Worm (Caenorhabditis elegans) whole organism, young adult: Measurements from ENCODE around the gene F36H5.4.

Source experiments
- B0019.2 ChIP-seq: fragments of 200-800 bp; sonication (Bioruptor generic); conservative IDR thresholded peaks from 2 replicates; pipeline ENCODE4 v1.3.6; 2022; ENCODE audit warnings: missing genetic modification reagents, missing genetic modification characterization, missing compliant biosample characterization
- B0035.1 ChIP-seq: sonication (generic microtip); optimal IDR thresholded peaks from 2 replicates; lab custom pipeline; 2016; ENCODE audit warnings: missing genetic modification characterization, mild to moderate bottlenecking, missing compliant biosample characterization, missing genotype, missing genetic modification reagents
- B0261.1 ChIP-seq: sonication (generic microtip); optimal IDR thresholded peaks from 2 replicates; lab custom pipeline; 2016; ENCODE audit warnings: mild to moderate bottlenecking, missing genetic modification characterization, moderate library complexity, missing compliant biosample characterization
- C17E4.6 ChIP-seq: fragments of 200-800 bp; sonication (Bioruptor generic); IDR thresholded peaks from 2 replicates; pipeline ENCODE4 v1.3.6; 2022; ENCODE audit warnings: missing genetic modification reagents, missing genetic modification characterization, missing compliant biosample characterization
- F10E7.11 ChIP-seq: sonication (generic microtip); optimal IDR thresholded peaks from 2 replicates; lab custom pipeline; 2017; ENCODE audit warnings: mild to moderate bottlenecking, missing genetic modification characterization, moderate library complexity, missing compliant biosample characterization
- F22D6.2 ChIP-seq: sonication (generic microtip); optimal IDR thresholded peaks from 2 replicates; lab custom pipeline; 2016; ENCODE audit warnings: mild to moderate bottlenecking, missing genetic modification characterization, missing compliant biosample characterization
- F23B12.7 ChIP-seq: sonication (generic microtip); optimal IDR thresholded peaks from 2 replicates; lab custom pipeline; 2017; ENCODE audit warnings: missing genetic modification characterization, mild to moderate bottlenecking, missing compliant biosample characterization, antibody characterized with exemption, moderate library complexity; ENCODE audit not compliant: insufficient read depth
- Y53G8AR.9 ChIP-seq: fragments of 200-800 bp; sonication (Bioruptor generic); conservative IDR thresholded peaks from 2 replicates; pipeline ENCODE4 v1.3.6; 2022; ENCODE audit warnings: missing genetic modification reagents, missing genetic modification characterization, missing compliant biosample characterization
- ZK185.1 ChIP-seq: sonication (generic microtip); optimal IDR thresholded peaks from 2 replicates; lab custom pipeline; 2016; ENCODE audit warnings: mild to moderate bottlenecking, missing genetic modification characterization, missing compliant biosample characterization; ENCODE audit not compliant: poor library complexity, severe bottlenecking
- ama-1 ChIP-seq, 3 experiments: fragments of 150-350 bp in 1 of 3; sonication (generic microtip) in 2 of 3; optimal IDR thresholded peaks; 2 replicates each; lab custom pipeline; 2014 to 2018; ENCODE audit warnings: missing biosample characterization in 2 of 3, missing genetic modification characterization in 2 of 3, missing genetic modification reagents in 2 of 3
- aptf-2 ChIP-seq: fragments of 200-800 bp; sonication (Bioruptor generic); conservative IDR thresholded peaks from 2 replicates; pipeline ENCODE4 v1.3.6; 2022; ENCODE audit warnings: missing genetic modification reagents, missing genetic modification characterization, missing compliant biosample characterization
- aptf-3 ChIP-seq: fragments of 200-800 bp; sonication (Bioruptor generic); IDR thresholded peaks from 2 replicates; pipeline ENCODE4 v1.3.6; 2022; ENCODE audit warnings: missing genetic modification characterization, missing compliant biosample characterization
- atf-7 ChIP-seq: sonication (generic microtip); optimal IDR thresholded peaks from 2 replicates; lab custom pipeline; 2017; ENCODE audit warnings: mild to moderate bottlenecking, missing genetic modification characterization, missing compliant biosample characterization
- athp-1 ChIP-seq: sonication (generic microtip); optimal IDR thresholded peaks from 2 replicates; lab custom pipeline; 2017; ENCODE audit warnings: mild to moderate bottlenecking, missing genetic modification characterization, missing compliant biosample characterization
- attf-3 ChIP-seq: fragments of 200-800 bp; sonication (Bioruptor generic); conservative IDR thresholded peaks from 2 replicates; pipeline ENCODE4 v1.3.6; 2022; ENCODE audit warnings: missing genetic modification reagents, missing genetic modification characterization, missing compliant biosample characterization
- attf-5 ChIP-seq: fragments of 200-800 bp; sonication (Bioruptor generic); optimal IDR thresholded peaks from 2 replicates; lab custom pipeline; 2018; ENCODE audit warnings: mild to moderate bottlenecking, missing genetic modification characterization, missing compliant biosample characterization
- attf-6 ChIP-seq: fragments of 200-800 bp; sonication (Bioruptor generic); IDR thresholded peaks from 2 replicates; pipeline ENCODE4 v1.3.6; 2022; ENCODE audit warnings: missing genetic modification reagents, missing genetic modification characterization, missing compliant biosample characterization
- ccch-3 ChIP-seq: fragments of 200-800 bp; sonication (Bioruptor generic); optimal IDR thresholded peaks from 2 replicates; lab custom pipeline; 2018; ENCODE audit warnings: mild to moderate bottlenecking, missing genetic modification characterization, missing compliant biosample characterization
- cebp-1 ChIP-seq, 2 experiments: fragments of 200-800 bp in 1 of 2; sonication (Bioruptor generic) in 1 of 2; sonication (generic microtip) in 1 of 2; IDR thresholded peaks in 1 of 2; optimal IDR thresholded peaks in 1 of 2; 2 replicates each; pipeline versions ENCODE4 v1.3.6 to Lab custom; 2017 to 2022; ENCODE audit warnings: missing compliant biosample characterization in 2 of 2, missing genetic modification characterization in 2 of 2, mild to moderate bottlenecking in 1 of 2, missing genetic modification reagents in 1 of 2, moderate library complexity in 1 of 2
- ceh-58 ChIP-seq: fragments of 200-800 bp; sonication (Bioruptor generic); IDR thresholded peaks from 2 replicates; pipeline ENCODE4 v1.3.6; 2022; ENCODE audit warnings: missing genetic modification characterization, missing compliant biosample characterization
- die-1 ChIP-seq: sonication (generic microtip); optimal IDR thresholded peaks from 2 replicates; lab custom pipeline; 2016; ENCODE audit warnings: missing genotype, mild to moderate bottlenecking, missing genetic modification characterization, missing compliant biosample characterization
- fkh-3 ChIP-seq: sonication (generic microtip); optimal IDR thresholded peaks from 2 replicates; lab custom pipeline; 2016; ENCODE audit warnings: mild to moderate bottlenecking, missing genetic modification characterization, missing compliant biosample characterization
- hrde-1 ChIP-seq: sonication (generic microtip); optimal IDR thresholded peaks from 2 replicates; lab custom pipeline; 2016; ENCODE audit warnings: missing genetic modification characterization, mild to moderate bottlenecking, missing compliant biosample characterization, moderate library complexity, missing genotype, missing genetic modification reagents, borderline replicate concordance
- lin-40 ChIP-seq: sonication (generic microtip); optimal IDR thresholded peaks from 2 replicates; lab custom pipeline; 2016; ENCODE audit warnings: missing genetic modification characterization, mild to moderate bottlenecking, missing compliant biosample characterization, missing genotype, missing genetic modification reagents
- lin-54 ChIP-seq: fragments of 200-800 bp; sonication (Bioruptor generic); optimal IDR thresholded peaks from 2 replicates; lab custom pipeline; 2018; ENCODE audit warnings: mild to moderate bottlenecking, missing genetic modification characterization, missing compliant biosample characterization
- lir-1 ChIP-seq: fragments of 200-800 bp; sonication (Bioruptor generic); conservative IDR thresholded peaks from 2 replicates; pipeline ENCODE4 v1.3.6; 2022; ENCODE audit warnings: missing genetic modification reagents, missing genetic modification characterization, missing compliant biosample characterization
- nfya-2 ChIP-seq: fragments of 200-800 bp; sonication (Bioruptor generic); IDR thresholded peaks from 2 replicates; pipeline ENCODE4 v1.3.6; 2022; ENCODE audit warnings: missing genetic modification reagents, missing genetic modification characterization, missing compliant biosample characterization
- nhr-80 ChIP-seq: sonication (generic microtip); optimal IDR thresholded peaks from 2 replicates; lab custom pipeline; 2016; ENCODE audit warnings: missing genetic modification characterization, missing compliant biosample characterization
- rcor-1 ChIP-seq: fragments of 200-800 bp; sonication (Bioruptor generic); IDR thresholded peaks from 2 replicates; pipeline ENCODE4 v1.3.6; 2022; ENCODE audit warnings: missing genetic modification reagents, missing genetic modification characterization, missing compliant biosample characterization
- snpc-1.1 ChIP-seq: sonication (generic microtip); optimal IDR thresholded peaks from 2 replicates; lab custom pipeline; 2017; ENCODE audit warnings: missing genetic modification characterization, mild to moderate bottlenecking, missing compliant biosample characterization, antibody characterized with exemption, moderate library complexity, missing genotype, missing genetic modification reagents; ENCODE audit not compliant: insufficient read depth
- snpc-1.3 ChIP-seq: sonication (generic microtip); optimal IDR thresholded peaks from 2 replicates; lab custom pipeline; 2017; ENCODE audit warnings: missing genetic modification characterization, mild to moderate bottlenecking, missing compliant biosample characterization, antibody characterized with exemption, moderate library complexity, missing genotype, missing genetic modification reagents; ENCODE audit not compliant: insufficient read depth
- sptf-2 ChIP-seq: fragments of 200-800 bp; sonication (Bioruptor generic); optimal IDR thresholded peaks from 2 replicates; lab custom pipeline; 2018; ENCODE audit warnings: mild to moderate bottlenecking, missing genetic modification characterization, missing compliant biosample characterization
- xnd-1 ChIP-seq: sonication (generic microtip); optimal IDR thresholded peaks from 2 replicates; lab custom pipeline; 2016; ENCODE audit warnings: missing genotype, missing genetic modification reagents, missing genetic modification characterization, missing compliant biosample characterization
- ztf-18 ChIP-seq: sonication (generic microtip); optimal IDR thresholded peaks from 2 replicates; lab custom pipeline; 2016; ENCODE audit warnings: missing genotype, mild to moderate bottlenecking, missing genetic modification characterization, missing compliant biosample characterization
- ztf-3 ChIP-seq: fragments of 200-800 bp; sonication (Bioruptor generic); optimal IDR thresholded peaks from 2 replicates; lab custom pipeline; 2018; ENCODE audit warnings: mild to moderate bottlenecking, missing genetic modification characterization, missing compliant biosample characterization
- ztf-6 ChIP-seq: fragments of 200-800 bp; sonication (Bioruptor generic); IDR thresholded peaks from 2 replicates; pipeline ENCODE4 v1.3.6; 2022; ENCODE audit warnings: missing genetic modification reagents, missing genetic modification characterization, missing compliant biosample characterization

F36H5.4 gene

ce11 chrII:1787208-1787607 lies 25.5 kb downstream of the F36H5.4 start:
- TF ChIP-seq die-1 (no peak), ccch-3 (no peak), ztf-3 (GFP tag; lab: Kevin White, UChicago) (no peak), sptf-2 (GFP tag; lab: Kevin White, UChicago) (no peak), F10E7.11 (no peak), rcor-1 (GFP tag; lab: Robert Waterston, UW) (no peak)
- TF ChIP-seq, all 124 proteins: peak for 0

ce11 chrII:1788087-1788486 lies 26.4 kb downstream of the F36H5.4 start, which contains the start of the genes C08F1.6 and fbxb-13:
C08F1.6 (minus strand) TSS chrII:1788187.
fbxb-13 (plus strand) TSS chrII:1788277.
- TF ChIP-seq ama-1 (optimal IDR thresholded peaks at IDR 0.05; lab: Kevin White, UChicago) (no peak), ama-1 (GFP tag; optimal IDR thresholded peaks at IDR 0.05; lab: Kevin White, UChicago) (no peak), ceh-58 (GFP tag; lab: Robert Waterston, UW) (no peak), F22D6.2 (no peak), lin-54 (no peak), ztf-6 (GFP tag; lab: Robert Waterston, UW) (no peak), B0261.1 (no peak), lin-40 (tag; lab: Kevin White, UChicago) (no peak), Y53G8AR.9 (GFP tag; lab: Robert Waterston, UW) (no peak), ZK185.1 (tag; lab: Kevin White, UChicago) (no peak), nfya-2 (GFP tag; lab: Robert Waterston, UW) (no peak), aptf-2 (GFP tag; lab: Robert Waterston, UW) (no peak), cebp-1 (GFP tag; IDR thresholded peaks at IDR 0.05; lab: Robert Waterston, UW) (no peak), cebp-1 (tag; optimal IDR thresholded peaks at IDR 0.05; lab: Kevin White, UChicago) (no peak), attf-5 (GFP tag; lab: Kevin White, UChicago) (no peak), nhr-80 (tag; lab: Kevin White, UChicago) (no peak), xnd-1 (tag; lab: Kevin White, UChicago) (no peak), F23B12.7 (tag; lab: Kevin White, UChicago) (no peak), snpc-1.3 (tag; lab: Kevin White, UChicago) (no peak)

- TF ChIP-seq B0035.1 (tag; lab: Kevin White, UChicago) (no peak), fkh-3 (tag; lab: Kevin White, UChicago) (no peak), attf-3 (GFP tag; lab: Robert Waterston, UW) (no peak), lir-1 (GFP tag; lab: Robert Waterston, UW) (no peak), ceh-58 (GFP tag; lab: Robert Waterston, UW) (no peak), die-1 (no peak), aptf-3 (no peak), C17E4.6 (no peak), atf-7 (tag; lab: Kevin White, UChicago) (no peak), athp-1 (tag; lab: Kevin White, UChicago) (no peak), snpc-1.1 (tag; lab: Kevin White, UChicago) (no peak), attf-6 (GFP tag; lab: Robert Waterston, UW) (no peak), B0019.2 (GFP tag; lab: Robert Waterston, UW) (no peak), hrde-1 (tag; lab: Kevin White, UChicago) (no peak), ztf-18 (tag; lab: Kevin White, UChicago) (no peak), aptf-2 (GFP tag; lab: Robert Waterston, UW) (no peak)
Observed at ce11 chrII:1806358-1806757, 44.7 kb downstream of the F36H5.4 start, which contains the start of gene C08F1.12. C08F1.12 (minus strand) TSS chrII:1806458.
